Fruit fly (Drosophila melanogaster): ENCODE measurements around the gene Snapin.

Gene Snapin

DNA sequence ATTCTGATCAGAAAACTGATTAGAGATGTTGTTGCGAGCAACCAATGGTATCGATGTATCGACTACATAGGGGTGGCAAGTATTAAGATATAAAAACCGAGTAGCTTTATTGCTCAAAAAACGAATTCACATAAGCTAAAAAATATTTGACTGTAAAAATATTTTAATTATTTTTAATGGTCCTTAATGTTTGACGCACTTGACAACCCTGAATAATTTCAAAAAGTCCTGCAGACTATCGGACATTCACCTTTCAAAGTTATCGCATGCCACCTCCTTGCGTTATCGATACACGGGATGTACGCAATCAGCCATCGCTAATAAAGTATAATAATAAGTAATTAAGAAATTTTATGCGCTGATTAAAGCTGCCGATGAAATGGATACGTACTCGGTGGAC is at the start of gene Snapin, which contains the start of the genes HemK2 and Tnpo-SR:
TSS of gene Snapin (minus strand) at position 24 of the 400 bp plus-strand sequence.
TSS of gene HemK2 (minus strand) at position 24 of the 400 bp plus-strand sequence.
TSS of gene Tnpo-SR (plus strand) at position 271 of the 400 bp plus-strand sequence.
- TF ChIP-seq Sp1 (GFP tag; optimal IDR thresholded peaks at IDR 0.05) (peak; percentile 92), jim (GFP tag; optimal IDR thresholded peaks at IDR 0.05) (peak; percentile 50), GATAd (GFP tag; optimal IDR thresholded peaks at IDR 0.05) (no peak), Myc (optimal IDR thresholded peaks at IDR 0.05) (peak; percentile 18), Jra (GFP tag; optimal IDR thresholded peaks at IDR 0.05) (peak; percentile 94), OdsH (GFP tag; optimal IDR thresholded peaks at IDR 0.05) (peak; percentile 93), woc (GFP tag; optimal IDR thresholded peaks at IDR 0.05) (peak; percentile 90), dmrt93B (GFP tag; optimal IDR thresholded peaks at IDR 0.05) (peak; percentile 88), Hr83 (GFP tag; optimal IDR thresholded peaks at IDR 0.05; ENCODE audit: poor library complexity, severe bottlenecking) (peak; percentile 88), Vsx2 (GFP tag; optimal IDR thresholded peaks at IDR 0.05; ENCODE audit: partially characterized antibody) (no peak), Abd-B (GFP tag; optimal IDR thresholded peaks at IDR 0.05) (no peak), brk (GFP tag; optimal IDR thresholded peaks at IDR 0.05) (no peak), CG9705 (GFP tag; optimal IDR thresholded peaks at IDR 0.05) (peak; percentile 93), Rel (GFP tag; optimal IDR thresholded peaks at IDR 0.05) (peak; percentile 30), Rel (tag; optimal IDR thresholded peaks at IDR 0.05) (peak; percentile 80), HLH106 (tag; optimal IDR thresholded peaks at IDR 0.05) (peak; percentile 97), br (GFP tag; optimal IDR thresholded peaks at IDR 0.05) (peak; percentile 91), N (GFP tag; optimal IDR thresholded peaks at IDR 0.05) (no peak), Dfd (GFP tag; optimal IDR thresholded peaks at IDR 0.05) (no peak), CG32264 (GFP tag; optimal IDR thresholded peaks at IDR 0.05) (peak; percentile 84), Mio (GFP tag; optimal IDR thresholded peaks at IDR 0.05) (peak; percentile 8), sv (GFP tag; optimal IDR thresholded peaks at IDR 0.05) (peak; percentile 81), Hnf4 (GFP tag; optimal IDR thresholded peaks at IDR 0.05) (peak; percentile 95), psq (GFP tag; optimal IDR thresholded peaks at IDR 0.05) (peak; percentile 89), rgr (GFP tag; optimal IDR thresholded peaks at IDR 0.05) (peak; percentile 94), dl (GFP tag; optimal IDR thresholded peaks at IDR 0.05; ENCODE audit: insufficient read depth in 1 of 2, partially characterized antibody in 2 of 2) (no peak), foxo (GFP tag; optimal IDR thresholded peaks at IDR 0.05) (peak; percentile 75 to 95), ey (GFP tag; optimal IDR thresholded peaks at IDR 0.05) (peak; percentile 92), usp (GFP tag; optimal IDR thresholded peaks at IDR 0.05) (no peak), fru (GFP tag; optimal IDR thresholded peaks at IDR 0.05) (peak; percentile 92), sage (GFP tag; optimal IDR thresholded peaks at IDR 0.05) (peak; percentile 89), h (GFP tag; optimal IDR thresholded peaks at IDR 0.05) (peak; percentile 97), dsf (GFP tag; optimal IDR thresholded peaks at IDR 0.05; ENCODE audit: borderline replicate concordance) (peak; percentile 90), lola (GFP tag; optimal IDR thresholded peaks at IDR 0.05) (no peak), Hr78 (GFP tag; optimal IDR thresholded peaks at IDR 0.05) (no peak), tai (GFP tag; optimal IDR thresholded peaks at IDR 0.05) (no peak), pan (optimal IDR thresholded peaks at IDR 0.05) (no peak), CrebA (GFP tag; optimal IDR thresholded peaks at IDR 0.05; ENCODE audit: borderline replicate concordance) (no peak), Dif (GFP tag; optimal IDR thresholded peaks at IDR 0.05; ENCODE audit: partially characterized antibody) (no peak)

DNA sequence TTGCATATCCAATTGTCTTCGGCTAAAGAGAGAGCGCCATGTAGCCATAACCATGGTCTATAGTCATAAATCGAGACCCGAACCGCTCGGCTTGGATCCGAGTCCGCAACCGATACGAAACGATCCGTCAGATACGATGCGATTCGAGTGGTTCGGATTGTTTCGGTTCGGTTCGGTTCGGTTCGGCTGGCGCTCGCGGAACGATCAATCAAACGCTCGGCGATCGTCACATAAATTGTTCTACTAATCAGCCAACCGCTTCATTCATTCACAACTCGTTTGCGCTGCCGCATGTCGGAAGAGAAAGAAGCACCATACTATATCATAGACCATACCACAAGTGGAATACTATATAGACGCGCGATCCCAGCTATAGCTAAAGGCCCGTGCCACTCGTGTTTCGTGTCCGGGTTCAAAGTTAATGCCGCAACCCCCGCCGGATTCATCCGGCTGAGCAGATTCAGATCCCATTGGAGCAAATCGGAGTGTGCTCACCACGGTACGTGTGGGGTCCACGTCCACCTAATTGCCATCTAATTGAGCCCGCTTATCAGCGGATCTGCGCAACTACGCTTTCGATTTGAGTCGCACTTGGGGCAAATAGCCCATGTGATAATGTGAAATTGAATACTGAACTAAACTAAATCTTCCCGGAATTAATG is 48.7 kb upstream of the Snapin start:
- peak; percentile 12 for TF ChIP-seq Sp1 (GFP tag; optimal IDR thresholded peaks at IDR 0.05)
- TF ChIP-seq brk (GFP tag; optimal IDR thresholded peaks at IDR 0.05): no peak
- TF ChIP-seq CrebA (GFP tag; optimal IDR thresholded peaks at IDR 0.05; ENCODE audit: borderline replicate concordance): peak; percentile 3
- TF ChIP-seq br (GFP tag; optimal IDR thresholded peaks at IDR 0.05): peak; percentile 1
